Fruit fly (Drosophila melanogaster) whole organism, embryonic: ENCODE data around the gene CG11726.

Source experiments
- Atf3 ChIP-seq: fragments of 200-800 bp; sonication (Bioruptor generic); optimal IDR thresholded peaks from 3 replicates; lab custom pipeline; 2016; ENCODE audit warnings: missing biosample characterization, missing genetic modification characterization
- BEAF-32 ChIP-seq: fragments of 200-800 bp; sonication (Bioruptor generic); optimal IDR thresholded peaks from 3 replicates; lab custom pipeline; 2017; ENCODE audit warnings: missing biosample characterization, missing genetic modification characterization, mild to moderate bottlenecking, moderate library complexity, missing genetic modification reagents
- CG10543 ChIP-seq: fragments of 200-800 bp; sonication (Bioruptor generic); optimal IDR thresholded peaks from 3 replicates; lab custom pipeline; 2017; ENCODE audit warnings: missing biosample characterization, mild to moderate bottlenecking, missing genetic modification characterization, moderate library complexity
- CG10565 ChIP-seq: fragments of 200-800 bp; sonication (Bioruptor generic); optimal IDR thresholded peaks from 3 replicates; lab custom pipeline; 2016; ENCODE audit warnings: missing biosample characterization, mild to moderate bottlenecking, missing genetic modification characterization
- CG11093 ChIP-seq: fragments of 200-800 bp; sonication (Bioruptor generic); IDR thresholded peaks from 3 replicates; pipeline ENCODE4 v1.3.6; 2022; ENCODE audit warnings: missing biosample characterization, missing genetic modification characterization
- CG11398 ChIP-seq: fragments of 200-800 bp; sonication (Bioruptor generic); optimal IDR thresholded peaks from 2 replicates; lab custom pipeline; 2016; ENCODE audit warnings: missing biosample characterization, missing genetic modification characterization
- CG13123 ChIP-seq: fragments of 200-800 bp; sonication (Bioruptor generic); optimal IDR thresholded peaks from 2 replicates; lab custom pipeline; 2016; ENCODE audit warnings: missing biosample characterization, missing genetic modification characterization
- CG13296 ChIP-seq: fragments of 200-800 bp; sonication (Bioruptor generic); optimal IDR thresholded peaks from 3 replicates; lab custom pipeline; 2018; ENCODE audit warnings: missing biosample characterization, mild to moderate bottlenecking, missing genetic modification characterization
- CG13894 ChIP-seq: fragments of 200-800 bp; sonication (Bioruptor generic); optimal IDR thresholded peaks from 3 replicates; lab custom pipeline; 2018; ENCODE audit warnings: missing biosample characterization, mild to moderate bottlenecking, missing genetic modification characterization, moderate library complexity
- CG17612 ChIP-seq: fragments of 200-800 bp; sonication (Bioruptor generic); IDR thresholded peaks from 2 replicates; pipeline ENCODE4 v1.3.6; 2022; ENCODE audit warnings: missing biosample characterization, missing genetic modification characterization
- CG2712 ChIP-seq: fragments of 200-800 bp; optimal IDR thresholded peaks from 3 replicates; lab custom pipeline; 2019; ENCODE audit warnings: missing biosample characterization, mild to moderate bottlenecking, missing genetic modification characterization, moderate library complexity
- CG3281 ChIP-seq: fragments of 200-800 bp; sonication (Bioruptor generic); optimal IDR thresholded peaks from 3 replicates; lab custom pipeline; 2017; ENCODE audit warnings: missing biosample characterization, mild to moderate bottlenecking, missing genetic modification characterization
- CG3407 ChIP-seq: fragments of 200-800 bp; sonication (Bioruptor generic); optimal IDR thresholded peaks from 2 replicates; lab custom pipeline; 2018; ENCODE audit warnings: missing biosample characterization, mild to moderate bottlenecking, missing genetic modification characterization
- CG4404 ChIP-seq: fragments of 200-800 bp; sonication (Bioruptor generic); IDR thresholded peaks from 2 replicates; pipeline ENCODE4 v1.3.6; 2022; ENCODE audit warnings: missing biosample characterization, missing genetic modification characterization
- CG6765 ChIP-seq: fragments of 200-800 bp; sonication (Bioruptor generic); optimal IDR thresholded peaks from 3 replicates; lab custom pipeline; 2017; ENCODE audit warnings: missing biosample characterization, mild to moderate bottlenecking, missing genetic modification characterization
- CG6813 ChIP-seq: fragments of 200-800 bp; sonication (Bioruptor generic); optimal IDR thresholded peaks from 2 replicates; lab custom pipeline; 2017; ENCODE audit warnings: missing biosample characterization, missing genetic modification characterization, mild to moderate bottlenecking, moderate library complexity, missing genetic modification reagents
- CG7786 ChIP-seq: fragments of 200-800 bp; sonication (Bioruptor generic); optimal IDR thresholded peaks from 2 replicates; lab custom pipeline; 2016; ENCODE audit warnings: missing biosample characterization, missing genetic modification characterization
- CG9817 ChIP-seq: fragments of 200-800 bp; sonication (Bioruptor generic); optimal IDR thresholded peaks from 2 replicates; lab custom pipeline; 2018; ENCODE audit warnings: missing biosample characterization, mild to moderate bottlenecking, missing genetic modification characterization, moderate library complexity
- CkIIα-i1 ChIP-seq: fragments of 200-800 bp; sonication (Bioruptor generic); IDR thresholded peaks from 2 replicates; pipeline ENCODE4 v1.3.6; 2022; ENCODE audit warnings: missing biosample characterization, missing genetic modification characterization
- HmgZ ChIP-seq: fragments of 200-800 bp; sonication (Bioruptor generic); optimal IDR thresholded peaks from 2 replicates; lab custom pipeline; 2018; ENCODE audit warnings: missing biosample characterization, mild to moderate bottlenecking, missing genetic modification characterization
- Nf-YA ChIP-seq: fragments of 200-800 bp; sonication (Bioruptor generic); IDR thresholded peaks from 2 replicates; pipeline ENCODE4 v1.3.6; 2022; ENCODE audit warnings: missing biosample characterization, missing genetic modification characterization
- Poxn ChIP-seq: fragments of 200-800 bp; sonication (Bioruptor generic); IDR thresholded peaks from 2 replicates; pipeline ENCODE4 v1.3.6; 2022; ENCODE audit warnings: missing biosample characterization, missing genetic modification characterization
- Scr ChIP-seq: fragments of 200-800 bp; sonication (Bioruptor generic); IDR thresholded peaks from 2 replicates; pipeline ENCODE4 v1.3.6; 2022; ENCODE audit warnings: missing biosample characterization, missing genetic modification characterization; ENCODE audit not compliant: partially characterized antibody
- Ssrp ChIP-seq: fragments of 200-800 bp; sonication (Bioruptor generic); optimal IDR thresholded peaks from 2 replicates; lab custom pipeline; 2018; ENCODE audit warnings: missing biosample characterization, mild to moderate bottlenecking, missing genetic modification characterization, moderate library complexity
- Stat92E ChIP-seq, 3 experiments: fragments of >200 bp in 2 of 3; fragments of 200-800 bp in 1 of 3; sonication (Bioruptor generic) in 1 of 3; optimal IDR thresholded peaks; 2 replicates each; lab custom pipeline; 2017 to 2019; ENCODE audit warnings: missing biosample characterization in 3 of 3, missing genetic modification characterization in 3 of 3, mild to moderate bottlenecking in 1 of 3, moderate library complexity in 1 of 3
- TFAM ChIP-seq: fragments of 200-800 bp; sonication (Bioruptor generic); optimal IDR thresholded peaks from 2 replicates; lab custom pipeline; 2017; ENCODE audit warnings: missing biosample characterization, missing genetic modification characterization, inconsistent platforms
- ap ChIP-seq: fragments of 200-800 bp; sonication (Bioruptor generic); IDR thresholded peaks from 2 replicates; pipeline ENCODE4 v1.3.6; 2022; ENCODE audit warnings: missing biosample characterization, missing genetic modification characterization
- az2 ChIP-seq: fragments of 200-800 bp; sonication (Bioruptor generic); optimal IDR thresholded peaks from 3 replicates; lab custom pipeline; 2016; ENCODE audit warnings: missing biosample characterization, missing genetic modification characterization
- chm ChIP-seq: fragments of 200-800 bp; sonication (Bioruptor generic); IDR thresholded peaks from 2 replicates; pipeline ENCODE4 v1.3.6; 2022; ENCODE audit warnings: missing biosample characterization, missing genetic modification characterization
- crc ChIP-seq: fragments of 200-800 bp; sonication (Bioruptor generic); optimal IDR thresholded peaks from 2 replicates; lab custom pipeline; 2016; ENCODE audit warnings: missing biosample characterization, missing genetic modification characterization
- dimm ChIP-seq: fragments of 200-800 bp; sonication (Bioruptor generic); IDR thresholded peaks from 2 replicates; pipeline ENCODE4 v1.3.6; 2022; ENCODE audit warnings: missing biosample characterization, missing genetic modification characterization
- dmrt11E ChIP-seq: fragments of 200-800 bp; sonication (Bioruptor generic); optimal IDR thresholded peaks from 3 replicates; lab custom pipeline; 2018; ENCODE audit warnings: missing biosample characterization, mild to moderate bottlenecking, missing genetic modification characterization, moderate library complexity
- fd102C ChIP-seq: fragments of 200-800 bp; sonication (Bioruptor generic); optimal IDR thresholded peaks from 2 replicates; lab custom pipeline; 2018; ENCODE audit warnings: missing biosample characterization, mild to moderate bottlenecking, missing genetic modification characterization, moderate library complexity
- fd64A ChIP-seq: fragments of 200-800 bp; sonication (Bioruptor generic); optimal IDR thresholded peaks from 3 replicates; lab custom pipeline; 2018; ENCODE audit warnings: missing biosample characterization, mild to moderate bottlenecking, missing genetic modification characterization
- ftz-f1 ChIP-seq: fragments of 200-800 bp; sonication (Bioruptor generic); optimal IDR thresholded peaks from 2 replicates; lab custom pipeline; 2016; ENCODE audit warnings: missing biosample characterization, missing genetic modification characterization
- kay ChIP-seq: fragments of 200-800 bp; sonication (Bioruptor generic); optimal IDR thresholded peaks from 2 replicates; lab custom pipeline; 2016; ENCODE audit warnings: missing biosample characterization, missing genetic modification characterization
- knrl ChIP-seq: fragments of 200-800 bp; sonication (Bioruptor generic); IDR thresholded peaks from 3 replicates; pipeline ENCODE4 v1.3.6; 2022; ENCODE audit warnings: missing biosample characterization, missing genetic modification characterization; ENCODE audit not compliant: partially characterized antibody
- mld ChIP-seq: fragments of 200-800 bp; sonication (Bioruptor generic); IDR thresholded peaks from 3 replicates; pipeline ENCODE4 v1.3.6; 2022; ENCODE audit warnings: missing biosample characterization, missing genetic modification characterization; ENCODE audit not compliant: partially characterized antibody
- nerfin-2 ChIP-seq: fragments of 200-800 bp; sonication (Bioruptor generic); IDR thresholded peaks from 2 replicates; pipeline ENCODE4 v1.3.6; 2022; ENCODE audit warnings: missing biosample characterization, missing genetic modification characterization; ENCODE audit not compliant: partially characterized antibody
- pb ChIP-seq: fragments of 200-800 bp; sonication (Bioruptor generic); optimal IDR thresholded peaks from 3 replicates; lab custom pipeline; 2016; ENCODE audit warnings: missing biosample characterization, missing genetic modification characterization
- pita ChIP-seq: fragments of 200-800 bp; sonication (Bioruptor generic); optimal IDR thresholded peaks from 2 replicates; lab custom pipeline; 2017; ENCODE audit warnings: missing biosample characterization, mild to moderate bottlenecking, missing genetic modification characterization
- ranshi ChIP-seq: fragments of 200-800 bp; sonication (Bioruptor generic); IDR thresholded peaks from 2 replicates; pipeline ENCODE4 v1.3.6; 2022; ENCODE audit warnings: missing biosample characterization, missing genetic modification characterization
- repo ChIP-seq: fragments of 200-800 bp; sonication (Bioruptor generic); optimal IDR thresholded peaks from 2 replicates; lab custom pipeline; 2016; ENCODE audit warnings: missing biosample characterization, missing genetic modification characterization
- stwl ChIP-seq: fragments of 200-800 bp; sonication (Bioruptor generic); optimal IDR thresholded peaks from 3 replicates; lab custom pipeline; 2018; ENCODE audit warnings: missing biosample characterization, mild to moderate bottlenecking, missing genetic modification characterization, moderate library complexity
- trem ChIP-seq: fragments of 200-800 bp; optimal IDR thresholded peaks from 3 replicates; lab custom pipeline; 2019; ENCODE audit warnings: missing biosample characterization, mild to moderate bottlenecking, missing genetic modification characterization, moderate library complexity
- trh ChIP-seq: fragments of 200-800 bp; sonication (Bioruptor generic); optimal IDR thresholded peaks from 2 replicates; lab custom pipeline; 2016; ENCODE audit warnings: missing biosample characterization, missing genetic modification characterization
- tup ChIP-seq: fragments of 200-800 bp; sonication (Bioruptor generic); optimal IDR thresholded peaks from 2 replicates; lab custom pipeline; 2016; ENCODE audit warnings: missing biosample characterization, mild to moderate bottlenecking, missing genetic modification characterization, moderate library complexity
- tx ChIP-seq: fragments of 200-800 bp; sonication (Bioruptor generic); optimal IDR thresholded peaks from 2 replicates; lab custom pipeline; 2016; ENCODE audit warnings: missing biosample characterization, missing genetic modification characterization
- zen ChIP-seq: fragments of 200-800 bp; sonication (Bioruptor generic); optimal IDR thresholded peaks from 3 replicates; lab custom pipeline; 2018; ENCODE audit warnings: missing biosample characterization, mild to moderate bottlenecking, missing genetic modification characterization, moderate library complexity

The CG11726 gene

dm6 chr3L:11369778-11370684, 24.5 kb upstream of the CG11726 start (continued):
- TF ChIP-seq CG6765 (GFP tag; lab: Kevin White, UChicago) (no peak), CG13123 (GFP tag; lab: Kevin White, UChicago) (no peak), az2 (GFP tag; lab: Kevin White, UChicago) (peak; percentile 8), dmrt11E (tag; lab: Kevin White, UChicago) (peak; percentile 26), chm (GFP tag; lab: Robert Waterston, UW) (0 out of 2 replicates have a peak, but pooled peaks have one; percentile 27), Stat92E (GFP tag; optimal IDR thresholded peaks at IDR 0.05; lab: Kevin White, UChicago) (no peak), Poxn (GFP tag; lab: Robert Waterston, UW) (no peak), CG4404 (GFP tag; lab: Robert Waterston, UW) (no peak), tx (GFP tag; lab: Kevin White, UChicago) (no peak), nerfin-2 (GFP tag; lab: Robert Waterston, UW) (no peak), CG10565 (GFP tag; lab: Kevin White, UChicago) (no peak), repo (GFP tag; lab: Kevin White, UChicago) (no peak), CG9817 (tag; lab: Kevin White, UChicago) (no peak), CG3407 (no peak), pita (no peak), dimm (no peak), kay (GFP tag; lab: Kevin White, UChicago) (no peak), CG7786 (no peak), CG2712 (tag; lab: Kevin White, UChicago) (peak; percentile 83), ftz-f1 (GFP tag; lab: Kevin White, UChicago) (no peak), TFAM (GFP tag; lab: Kevin White, UChicago) (no peak), fd64A (no peak), ap (no peak), pb (GFP tag; lab: Kevin White, UChicago) (peak; percentile 58), CG13894 (tag; lab: Kevin White, UChicago) (no peak), ranshi (0 out of 2 replicates have a peak, but pooled peaks have one; percentile 21), CG3281 (GFP tag; lab: Kevin White, UChicago) (peak; percentile 19), HmgZ (tag; lab: Kevin White, UChicago) (no peak), trem (peak; percentile 66), Ssrp (peak; percentile 5), zen (tag; lab: Kevin White, UChicago) (peak; percentile 45), Nf-YA (no peak), CG11398 (GFP tag; lab: Kevin White, UChicago) (no peak), stwl (peak; percentile 11), BEAF-32 (no peak), CG13296 (GFP tag; lab: Kevin White, UChicago) (no peak), trh (no peak), Scr (GFP tag; lab: Robert Waterston, UW) (no peak), CkIIα-i1 (GFP tag; lab: Robert Waterston, UW) (no peak), mld (GFP tag; lab: Robert Waterston, UW) (no peak), CG10543 (no peak), tup (GFP tag; lab: Kevin White, UChicago) (no peak), knrl (GFP tag; lab: Robert Waterston, UW) (no peak), Atf3 (GFP tag; lab: Kevin White, UChicago) (no peak), CG17612 (GFP tag; lab: Robert Waterston, UW) (no peak), crc (GFP tag; lab: Kevin White, UChicago) (no peak), CG11093 (no peak), CG6813 (GFP tag; lab: Kevin White, UChicago) (peak; percentile 55), fd102C (no peak)
